Worm (Caenorhabditis elegans) whole organism, late embryonic: ENCODE measurements around the gene somi-1.

Experiments used
- ama-1 ChIP-seq: fragments of 150-350 bp; optimal IDR thresholded peaks from 2 replicates; lab custom pipeline; 2014
- ceh-48 ChIP-seq: sonication (generic microtip); optimal IDR thresholded peaks from 2 replicates; lab custom pipeline; 2016; ENCODE audit warnings: missing genetic modification characterization, inconsistent platforms, missing compliant biosample characterization
- lin-11 ChIP-seq: fragments of 200-800 bp; sonication (Bioruptor generic); optimal IDR thresholded peaks from 2 replicates; lab custom pipeline; 2018; ENCODE audit warnings: mild to moderate bottlenecking, missing genetic modification characterization, missing compliant biosample characterization

DNA sequence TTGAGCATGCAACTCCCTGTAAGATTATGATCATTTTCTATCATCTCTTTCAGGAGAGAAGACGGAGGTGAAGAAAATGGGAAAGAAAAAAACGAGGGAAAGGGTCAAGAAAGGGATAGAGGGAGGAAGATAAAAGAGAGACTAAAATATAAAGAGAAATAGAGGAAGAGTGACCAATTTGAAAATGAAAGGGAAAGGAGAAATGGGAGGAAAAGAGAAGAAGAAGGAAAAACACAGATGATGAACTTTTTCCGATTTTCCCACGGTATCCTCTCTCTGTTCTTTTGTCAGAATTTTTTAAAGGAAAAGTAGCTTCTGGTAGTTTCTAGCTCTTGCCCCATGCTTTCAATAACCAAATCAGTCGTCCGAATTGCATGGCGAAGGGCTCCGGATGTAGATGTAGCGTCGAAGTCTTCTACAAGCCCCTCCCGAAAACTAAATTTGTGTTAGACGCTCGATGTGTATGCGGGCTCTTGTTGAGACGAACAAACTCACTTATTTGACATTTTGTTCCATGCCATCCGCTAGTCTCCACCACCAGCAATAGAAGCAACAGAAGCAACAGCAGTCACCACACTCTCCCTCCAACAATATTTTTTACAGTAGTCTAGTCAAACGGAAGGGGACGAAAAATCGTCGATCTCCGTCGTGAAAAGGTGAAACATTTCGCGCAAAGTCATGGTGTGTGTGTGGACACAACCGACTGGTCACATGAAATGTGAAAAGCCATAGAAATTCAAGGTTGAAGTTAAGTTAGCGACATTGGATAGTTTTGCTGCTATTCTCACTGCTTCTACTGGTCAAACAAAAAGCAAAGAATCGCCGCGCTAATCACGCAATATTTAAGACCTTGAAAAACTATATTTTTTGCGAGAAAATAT lies at the start of gene somi-1:
- no peak for TF ChIP-seq ama-1 (lab: Kevin White, UChicago)
- no peak for TF ChIP-seq ceh-48 (tag; lab: Kevin White, UChicago)
- TF ChIP-seq lin-11 = no peak
